Fruit fly (Drosophila melanogaster): ENCODE data around the gene Cpr30F.

DNA sequence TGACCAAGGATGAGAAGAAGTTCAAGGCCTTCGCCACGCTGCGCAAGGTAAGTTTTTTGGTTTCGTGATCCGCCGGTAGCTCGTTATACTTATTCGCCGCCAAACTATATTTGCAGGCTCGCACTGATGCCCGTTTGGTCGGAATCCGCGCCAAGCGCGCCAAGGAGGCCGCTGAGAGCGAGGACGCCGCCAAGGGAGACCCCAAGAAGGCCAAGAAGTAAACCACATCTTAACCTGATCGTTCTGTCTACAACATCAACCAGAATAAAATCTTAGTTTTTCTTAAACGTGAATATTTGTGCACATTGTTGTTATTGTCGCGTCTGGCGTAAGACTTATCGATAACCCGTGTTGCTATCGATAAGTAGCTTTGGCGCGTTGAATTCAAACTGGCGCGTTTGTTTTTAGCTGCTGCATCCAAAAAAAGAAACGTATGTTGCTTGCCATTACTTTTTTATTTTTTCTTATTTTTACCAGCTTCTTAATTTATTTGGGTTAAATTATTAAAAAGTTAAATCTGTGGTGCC, 35.3 kb upstream of the Cpr30F start:
- TF ChIP-seq psq (GFP tag; optimal IDR thresholded peaks at IDR 0.05) (no peak), Hr78 (GFP tag; optimal IDR thresholded peaks at IDR 0.05) (no peak), Abd-B (GFP tag; optimal IDR thresholded peaks at IDR 0.05) (no peak), usp (GFP tag; optimal IDR thresholded peaks at IDR 0.05) (no peak), br (GFP tag; optimal IDR thresholded peaks at IDR 0.05) (no peak), ey (GFP tag; optimal IDR thresholded peaks at IDR 0.05) (no peak), h (GFP tag; optimal IDR thresholded peaks at IDR 0.05) (no peak), sage (GFP tag; optimal IDR thresholded peaks at IDR 0.05) (no peak), pan (optimal IDR thresholded peaks at IDR 0.05) (no peak), lola (GFP tag; optimal IDR thresholded peaks at IDR 0.05) (no peak)
